Worm (Caenorhabditis elegans): Measurements from ENCODE around the gene F47D12.9.

The F47D12.9 gene

DNA sequence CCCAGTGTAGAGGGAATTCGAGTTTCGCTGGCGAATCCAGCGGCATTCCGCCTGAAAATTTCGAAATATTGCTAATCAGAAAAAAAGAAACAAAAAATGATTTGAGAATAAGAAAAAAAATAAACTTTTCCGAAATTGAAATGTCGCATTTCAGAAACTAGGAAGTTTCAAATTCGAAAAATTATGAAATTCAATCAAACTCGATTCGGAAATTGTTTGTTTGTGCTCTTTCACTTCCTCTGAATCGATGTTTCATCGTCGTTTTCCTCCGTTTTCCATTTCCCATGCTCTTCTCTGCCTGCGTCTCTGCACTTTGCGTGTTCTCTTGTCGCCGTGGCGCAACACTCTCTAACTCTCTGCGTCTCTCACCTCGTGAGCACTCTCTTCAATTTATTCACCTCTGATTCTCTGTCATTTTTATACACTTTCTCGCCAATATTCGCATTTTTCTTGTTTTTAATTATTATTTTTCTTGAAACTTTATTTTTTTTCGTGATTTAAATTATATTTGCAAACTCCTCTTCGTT, 24.8 kb downstream of the F47D12.9 start, which contains the start of gene C18F10.7 (continued):
- TF ChIP-seq F39B2.1 (GFP tag; IDR thresholded peaks at IDR 0.05) = no peak
- TF ChIP-seq repo-1 (tag; optimal IDR thresholded peaks at IDR 0.05) = no peak
- no peak for TF ChIP-seq attf-6 (GFP tag; IDR thresholded peaks at IDR 0.05)
- no peak for TF ChIP-seq madf-10 (tag; optimal IDR thresholded peaks at IDR 0.05)
- peak; percentile 60 for TF ChIP-seq lin-54 (GFP tag; optimal IDR thresholded peaks at IDR 0.05)
- TF ChIP-seq B0336.3 (GFP tag; IDR thresholded peaks at IDR 0.05) = peak; percentile 58
- no peak for TF ChIP-seq nfya-2 (GFP tag; IDR thresholded peaks at IDR 0.05)
- TF ChIP-seq C06A6.2 (GFP tag; conservative IDR thresholded peaks at IDR 0.05) = 0 out of 2 replicates have a peak, but pooled peaks have one; percentile 16
- TF ChIP-seq bed-1 (GFP tag; IDR thresholded peaks at IDR 0.05) = no peak
- TF ChIP-seq lin-40 (tag; optimal IDR thresholded peaks at IDR 0.05) = no peak
- TF ChIP-seq unc-62 (GFP tag; optimal IDR thresholded peaks at IDR 0.05) = no peak
- TF ChIP-seq bed-2 (GFP tag; IDR thresholded peaks at IDR 0.05) = no peak
- no peak for TF ChIP-seq die-1 (tag; optimal IDR thresholded peaks at IDR 0.05)
- no peak for TF ChIP-seq tbx-9 (tag; optimal IDR thresholded peaks at IDR 0.05; ENCODE audit: borderline replicate concordance)
- TF ChIP-seq F22D6.2 (tag; optimal IDR thresholded peaks at IDR 0.05) = no peak
- TF ChIP-seq ztf-22 (GFP tag; optimal IDR thresholded peaks at IDR 0.05) = no peak
- no peak for TF ChIP-seq F23B12.7 (tag; optimal IDR thresholded peaks at IDR 0.05; ENCODE audit: insufficient read depth)
- no peak for TF ChIP-seq atf-7 (tag; optimal IDR thresholded peaks at IDR 0.05)
- TF ChIP-seq ceh-40 (GFP tag; IDR thresholded peaks at IDR 0.05) = no peak
- no peak for TF ChIP-seq lsy-27 (tag; optimal IDR thresholded peaks at IDR 0.05; ENCODE audit: borderline replicate concordance, insufficient read depth)
- peak; percentile 83 for TF ChIP-seq snpc-1.3 (tag; optimal IDR thresholded peaks at IDR 0.05; ENCODE audit: insufficient read depth)
- TF ChIP-seq attf-3 (GFP tag; conservative IDR thresholded peaks at IDR 0.05) = no peak; the same call in 1 of the 2 replicates
- peak; percentile 82 for TF ChIP-seq dox-1 (GFP tag; IDR thresholded peaks at IDR 0.05)
- TF ChIP-seq aptf-3 (GFP tag; IDR thresholded peaks at IDR 0.05) = no peak
- peak; percentile 98 for TF ChIP-seq hmg-1.2 (GFP tag; IDR thresholded peaks at IDR 0.05)
- TF ChIP-seq hmg-20 (GFP tag; IDR thresholded peaks at IDR 0.05) = no peak
- TF ChIP-seq snpc-4 (GFP tag; optimal IDR thresholded peaks at IDR 0.05) = no peak
- TF ChIP-seq snpc-4 (tag; optimal IDR thresholded peaks at IDR 0.05) = peak in 2 of 4 experiments; percentile 9 to 39
- no peak for TF ChIP-seq nfyb-1 (GFP tag; IDR thresholded peaks at IDR 0.05)
- no peak for TF ChIP-seq lir-1 (GFP tag; conservative IDR thresholded peaks at IDR 0.05)
- no peak for TF ChIP-seq nhr-90 (tag; optimal IDR thresholded peaks at IDR 0.05)
- no peak for TF ChIP-seq gei-17 (GFP tag; optimal IDR thresholded peaks at IDR 0.05)
- TF ChIP-seq ztf-3 (GFP tag; optimal IDR thresholded peaks at IDR 0.05) = no peak
- TF ChIP-seq ama-1 (optimal IDR thresholded peaks at IDR 0.05) = no peak
- no peak for TF ChIP-seq ama-1 (GFP tag; optimal IDR thresholded peaks at IDR 0.05)
- TF ChIP-seq dpff-1 (tag; optimal IDR thresholded peaks at IDR 0.05) = no peak
- TF ChIP-seq mcd-1 (GFP tag; IDR thresholded peaks at IDR 0.05) = peak; percentile 66; the same call in 1 of the 2 replicates
- TF ChIP-seq cebp-1 (GFP tag; IDR thresholded peaks at IDR 0.05) = peak; percentile 54; the same call in 1 of the 2 replicates
- TF ChIP-seq cebp-1 (tag; optimal IDR thresholded peaks at IDR 0.05) = peak; percentile 86
- TF ChIP-seq ztf-6 (GFP tag; IDR thresholded peaks at IDR 0.05) = no peak
- no peak for TF ChIP-seq aptf-2 (GFP tag; conservative IDR thresholded peaks at IDR 0.05)
- TF ChIP-seq rcor-1 (GFP tag; IDR thresholded peaks at IDR 0.05) = no peak
- peak; percentile 62 for TF ChIP-seq hsf-1 (GFP tag; IDR thresholded peaks at IDR 0.05)
- no peak for TF ChIP-seq F52B5.7 (tag; optimal IDR thresholded peaks at IDR 0.05)
- peak; percentile 38 for TF ChIP-seq tbp1 (GFP tag; optimal IDR thresholded peaks at IDR 0.05)
- TF ChIP-seq F55B11.4 (tag; optimal IDR thresholded peaks at IDR 0.05; ENCODE audit: borderline replicate concordance, insufficient read depth) = no peak
- TF ChIP-seq ztf-18 (tag; optimal IDR thresholded peaks at IDR 0.05) = peak; percentile 33
- TF ChIP-seq pha-4 (tag; optimal IDR thresholded peaks at IDR 0.05) = no peak
- TF ChIP-seq sea-2 (GFP tag; IDR thresholded peaks at IDR 0.05) = no peak
